Worm (Caenorhabditis elegans): ENCODE measurements around the gene unc-33.

DNA sequence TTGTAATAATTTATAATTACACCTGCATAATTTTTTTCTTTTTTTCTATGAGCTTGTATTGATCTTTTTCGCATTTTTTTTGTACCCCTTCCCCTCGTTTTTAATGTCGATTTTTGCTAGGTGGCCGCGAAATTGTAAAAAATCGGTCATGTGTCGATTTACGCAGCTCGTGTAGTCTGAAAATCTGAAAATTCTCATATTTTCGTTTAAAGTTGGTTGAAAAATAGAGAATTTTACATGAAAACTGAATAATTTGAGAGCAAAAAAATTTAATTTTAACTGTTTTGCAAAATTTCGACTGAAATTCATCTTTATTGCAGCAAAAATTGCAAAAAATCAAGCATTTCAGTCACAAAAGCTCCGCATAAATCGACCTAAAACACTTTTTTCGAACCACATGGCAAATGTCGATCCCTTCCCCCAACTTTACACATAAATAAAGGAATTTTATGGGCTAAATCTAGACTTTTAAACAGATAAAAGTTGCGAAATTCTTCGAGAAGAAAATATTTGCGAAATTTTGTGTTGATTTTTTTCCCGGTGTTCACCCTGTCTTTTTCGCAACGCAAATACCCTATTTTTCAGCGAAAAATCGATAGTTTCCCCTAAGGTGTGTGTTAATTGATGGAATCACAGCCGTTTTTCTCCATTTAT lies 9.6 kb downstream of the unc-33 start:
- TF ChIP-seq him-1 (tag; optimal IDR thresholded peaks at IDR 0.05) = no peak
- TF ChIP-seq W03F9.2 (tag; optimal IDR thresholded peaks at IDR 0.05) = no peak
- no peak for TF ChIP-seq dao-5 (tag; optimal IDR thresholded peaks at IDR 0.05)
